Worm (Caenorhabditis elegans) whole organism, L4 larva: Measurements from ENCODE around the gene pot-1.

Experiments
- F10B5.3 ChIP-seq: sonication (generic microtip); optimal IDR thresholded peaks from 2 replicates; lab custom pipeline; 2016; ENCODE audit warnings: mild to moderate bottlenecking, missing genetic modification characterization, missing compliant biosample characterization
- F44E2.7 ChIP-seq: fragments of 200-800 bp; sonication (Bioruptor generic); IDR thresholded peaks from 2 replicates; pipeline ENCODE4 v2.1.2; 2022; ENCODE audit warnings: missing genetic modification characterization, missing compliant biosample characterization
- F49E8.2 ChIP-seq: sonication (generic microtip); optimal IDR thresholded peaks from 2 replicates; lab custom pipeline; 2016; ENCODE audit warnings: missing compliant biosample characterization, mild to moderate bottlenecking, missing genetic modification characterization, borderline replicate concordance
- R02D3.7 ChIP-seq: fragments of 150-350 bp; sonication (generic microtip); optimal IDR thresholded peaks from 3 replicates; lab custom pipeline; 2014; ENCODE audit warnings: missing biosample characterization, missing genetic modification characterization
- T20F7.1 ChIP-seq: fragments of 200-800 bp; sonication (Bioruptor generic); optimal IDR thresholded peaks from 2 replicates; lab custom pipeline; 2018; ENCODE audit warnings: mild to moderate bottlenecking, missing genetic modification characterization, missing compliant biosample characterization
- T26A8.4 ChIP-seq: fragments of 200-800 bp; sonication (Bioruptor generic); IDR thresholded peaks from 2 replicates; pipeline ENCODE4 v1.3.6; 2022; ENCODE audit warnings: missing genetic modification characterization, missing compliant biosample characterization
- Y105C5A.15 ChIP-seq: fragments of 200-800 bp; sonication (Bioruptor generic); IDR thresholded peaks from 2 replicates; pipeline ENCODE4 v1.3.6; 2022; ENCODE audit warnings: missing genetic modification characterization, missing compliant biosample characterization
- aha-1 ChIP-seq: fragments of 150-350 bp; peaks from one replicate; lab custom pipeline; 2014; ENCODE audit warnings: missing biosample characterization, missing genetic modification characterization
- ama-1 ChIP-seq: fragments of 150-350 bp; optimal IDR thresholded peaks from 2 replicates; lab custom pipeline; 2014; ENCODE audit warnings: inconsistent platforms, mixed read lengths
- arid-1 ChIP-seq: fragments of 200-800 bp; sonication (Bioruptor generic); conservative IDR thresholded peaks from 2 replicates; pipeline ENCODE4 v1.3.6; 2022; ENCODE audit warnings: missing genetic modification reagents, missing genetic modification characterization, missing compliant biosample characterization
- ceh-28 ChIP-seq: fragments of 150-350 bp; optimal IDR thresholded peaks from 2 replicates; lab custom pipeline; 2014; ENCODE audit warnings: missing biosample characterization, missing genetic modification reagents, missing genetic modification characterization
- ceh-44 ChIP-seq: fragments of 200-800 bp; sonication (Bioruptor generic); IDR thresholded peaks from 2 replicates; pipeline ENCODE4 v1.3.6; 2022; ENCODE audit warnings: missing genetic modification reagents, missing genetic modification characterization, missing compliant biosample characterization
- cey-2 ChIP-seq: sonication (generic microtip); optimal IDR thresholded peaks from 3 replicates; lab custom pipeline; 2017; ENCODE audit warnings: missing genetic modification characterization, mild to moderate bottlenecking, missing compliant biosample characterization, antibody characterized with exemption, borderline replicate concordance; ENCODE audit not compliant: insufficient read depth
- daf-19 ChIP-seq: fragments of 200-800 bp; sonication (Bioruptor generic); conservative IDR thresholded peaks from 2 replicates; pipeline ENCODE4 v1.3.6; 2022; ENCODE audit warnings: missing genetic modification characterization, missing compliant biosample characterization
- duxl-1 ChIP-seq: sonication (generic microtip); optimal IDR thresholded peaks from 2 replicates; lab custom pipeline; 2016; ENCODE audit warnings: mild to moderate bottlenecking, missing genetic modification characterization, moderate library complexity, missing compliant biosample characterization; ENCODE audit not compliant: poor library complexity
- egl-43 ChIP-seq: fragments of 200-800 bp; sonication (Bioruptor generic); IDR thresholded peaks from 2 replicates; pipeline ENCODE4 v1.3.6; 2022; ENCODE audit warnings: missing genetic modification reagents, missing genetic modification characterization, missing compliant biosample characterization
- fkh-10 ChIP-seq: fragments of 150-350 bp; optimal IDR thresholded peaks from 2 replicates; lab custom pipeline; 2014; ENCODE audit warnings: missing biosample characterization, missing genetic modification reagents, missing genetic modification characterization
- fos-1 ChIP-seq: fragments of 150-350 bp; optimal IDR thresholded peaks from 2 replicates; lab custom pipeline; 2014; ENCODE audit warnings: missing biosample characterization, missing genetic modification characterization
- hmg-1.1 ChIP-seq: fragments of 200-800 bp; sonication (Bioruptor generic); IDR thresholded peaks from 2 replicates; pipeline ENCODE4 v1.3.6; 2022; ENCODE audit warnings: missing genetic modification reagents, missing genetic modification characterization, missing compliant biosample characterization
- lim-7 ChIP-seq: fragments of 200-800 bp; sonication (Bioruptor generic); IDR thresholded peaks from 2 replicates; pipeline ENCODE4 v1.3.6; 2022; ENCODE audit warnings: missing genetic modification characterization, missing compliant biosample characterization
- lin-1 ChIP-seq: fragments of 200-800 bp; sonication (Bioruptor generic); IDR thresholded peaks from 2 replicates; pipeline ENCODE4 v1.3.6; 2022; ENCODE audit warnings: missing genetic modification reagents, missing genetic modification characterization, missing compliant biosample characterization
- lir-3 ChIP-seq: sonication (generic microtip); optimal IDR thresholded peaks from 2 replicates; lab custom pipeline; 2016; ENCODE audit warnings: mild to moderate bottlenecking, missing genetic modification characterization, missing compliant biosample characterization
- lsy-2 ChIP-seq, 2 experiments: fragments of 150-350 bp in 1 of 2; sonication (generic microtip) in 1 of 2; optimal IDR thresholded peaks; 2 replicates each; lab custom pipeline; 2014 to 2017; ENCODE audit warnings: missing biosample characterization in 2 of 2, missing genetic modification characterization in 2 of 2
- mep-1 ChIP-seq: fragments of 150-350 bp; sonication (generic microtip); optimal IDR thresholded peaks from 3 replicates; lab custom pipeline; 2014; ENCODE audit warnings: missing biosample characterization, missing genetic modification characterization
- mes-2 ChIP-seq: sonication (generic microtip); optimal IDR thresholded peaks from 2 replicates; lab custom pipeline; 2016; ENCODE audit warnings: missing genotype, mild to moderate bottlenecking, missing genetic modification characterization, missing compliant biosample characterization; ENCODE audit not compliant: poor library complexity, severe bottlenecking
- nhr-25 ChIP-seq: sonication (generic microtip); optimal IDR thresholded peaks from 2 replicates; lab custom pipeline; 2017; ENCODE audit warnings: missing genetic modification characterization, mild to moderate bottlenecking, missing compliant biosample characterization, antibody characterized with exemption, moderate library complexity, borderline replicate concordance; ENCODE audit not compliant: insufficient read depth
- nhr-28 ChIP-seq: fragments of 150-350 bp; optimal IDR thresholded peaks from 2 replicates; lab custom pipeline; 2014; ENCODE audit warnings: missing biosample characterization, missing genetic modification characterization
- nhr-42 ChIP-seq: fragments of 200-800 bp; sonication (Bioruptor generic); IDR thresholded peaks from 2 replicates; pipeline ENCODE4 v1.3.6; 2022; ENCODE audit warnings: missing genetic modification characterization, missing compliant biosample characterization
- nhr-6 ChIP-seq: fragments of 150-350 bp; optimal IDR thresholded peaks from 2 replicates; lab custom pipeline; 2014; ENCODE audit warnings: missing biosample characterization, missing genetic modification characterization
- nhr-76 ChIP-seq: fragments of 150-350 bp; optimal IDR thresholded peaks from 2 replicates; lab custom pipeline; 2014; ENCODE audit warnings: missing biosample characterization, missing genetic modification characterization
- saeg-2 ChIP-seq: fragments of 200-800 bp; sonication (Bioruptor generic); IDR thresholded peaks from 2 replicates; pipeline ENCODE4 v1.3.6; 2022; ENCODE audit warnings: missing genetic modification reagents, missing genetic modification characterization, missing compliant biosample characterization
- set-16 ChIP-seq: fragments of 200-800 bp; sonication (Bioruptor generic); IDR thresholded peaks from 2 replicates; pipeline ENCODE4 v1.3.6; 2022; ENCODE audit warnings: missing genetic modification reagents, missing genetic modification characterization, missing compliant biosample characterization
- skn-1 ChIP-seq: fragments of 150-350 bp; optimal IDR thresholded peaks from 2 replicates; lab custom pipeline; 2014; ENCODE audit warnings: missing biosample characterization, missing genetic modification characterization
- spr-1 ChIP-seq: sonication (generic microtip); optimal IDR thresholded peaks from 2 replicates; lab custom pipeline; 2016; ENCODE audit warnings: mild to moderate bottlenecking, missing genetic modification characterization, missing compliant biosample characterization
- unc-130 ChIP-seq: sonication (generic microtip); optimal IDR thresholded peaks from 2 replicates; lab custom pipeline; 2016; ENCODE audit warnings: missing genetic modification reagents, missing genetic modification characterization, missing compliant biosample characterization
- unc-39 ChIP-seq: sonication (generic microtip); optimal IDR thresholded peaks from 2 replicates; lab custom pipeline; 2017; ENCODE audit warnings: missing biosample characterization, missing genetic modification characterization
- unc-62 ChIP-seq, 3 experiments: fragments of 150-350 bp in 1 of 3; sonication (generic microtip); optimal IDR thresholded peaks in 2 of 3; peaks in 1 of 3; 1 replicate in 1 of 3; 2 replicates in 2 of 3; lab custom pipeline; 2014 to 2017; ENCODE audit warnings: missing biosample characterization in 3 of 3, missing genetic modification characterization in 3 of 3, missing genetic modification reagents in 3 of 3, missing genotype in 1 of 3
- vab-7 ChIP-seq: fragments of 200-800 bp; sonication (Bioruptor generic); IDR thresholded peaks from 2 replicates; pipeline ENCODE4 v1.3.6; 2022; ENCODE audit warnings: missing genetic modification reagents, missing genetic modification characterization, missing compliant biosample characterization
- zag-1 ChIP-seq: fragments of 150-350 bp; optimal IDR thresholded peaks from 2 replicates; lab custom pipeline; 2014; ENCODE audit warnings: missing biosample characterization, missing genetic modification characterization
- zfp-2 ChIP-seq: sonication (generic microtip); optimal IDR thresholded peaks from 2 replicates; lab custom pipeline; 2016; ENCODE audit warnings: mild to moderate bottlenecking, missing genetic modification characterization, missing compliant biosample characterization
- zfp-3 ChIP-seq: fragments of 200-800 bp; sonication (Bioruptor generic); conservative IDR thresholded peaks from 2 replicates; pipeline ENCODE4 v1.3.6; 2022; ENCODE audit warnings: missing genetic modification reagents, missing genetic modification characterization, missing compliant biosample characterization
- zip-11 ChIP-seq: fragments of 200-800 bp; sonication (Bioruptor generic); IDR thresholded peaks from 2 replicates; pipeline ENCODE4 v1.3.6; 2022; ENCODE audit warnings: missing genetic modification characterization, missing compliant biosample characterization

pot-1 gene

DNA sequence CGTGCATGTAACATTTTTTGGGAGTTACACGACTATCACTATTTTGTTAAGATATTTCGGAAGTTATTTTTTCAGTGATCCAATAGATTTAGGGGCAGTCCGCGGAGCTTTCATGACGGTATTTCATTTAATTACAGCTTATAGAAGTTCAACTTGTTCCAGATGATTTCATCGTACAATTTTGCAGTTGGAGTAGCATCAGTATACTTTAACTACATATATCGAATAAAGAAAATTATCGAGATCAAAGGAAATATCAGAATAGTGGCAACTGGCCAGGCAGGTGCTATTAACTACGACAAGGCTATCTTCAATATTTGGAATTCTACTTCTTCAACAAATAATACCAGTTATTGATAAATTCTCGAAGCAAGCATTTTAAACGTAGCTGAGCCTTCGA lies 45.0 kb upstream of the pot-1 start (continued):
- no peak for TF ChIP-seq spr-1 (tag; lab: Kevin White, UChicago)
- TF ChIP-seq arid-1 (GFP tag; lab: Robert Waterston, UW) = no peak
- TF ChIP-seq, all 104 proteins: peak for 8

DNA sequence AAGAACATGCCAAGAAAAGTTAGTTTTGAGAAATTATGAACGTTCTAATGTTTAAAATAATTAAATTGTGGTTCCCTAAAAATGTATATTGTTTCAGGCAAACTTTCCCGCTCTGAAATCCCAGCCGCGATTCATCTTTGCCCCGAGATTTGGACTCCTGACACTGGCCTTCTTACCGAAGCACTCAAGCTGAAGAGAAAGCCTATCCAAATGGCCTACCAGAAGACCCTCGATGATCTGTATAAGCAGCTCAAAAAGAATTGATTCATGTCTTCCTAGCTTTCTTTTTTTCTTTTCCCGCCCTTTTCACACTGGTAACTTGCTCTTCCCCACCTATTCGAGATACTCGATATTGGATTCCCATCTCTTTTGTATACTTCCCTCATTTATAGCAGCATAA lies 36.6 kb upstream of the pot-1 start:
- TF ChIP-seq ceh-28 (tag; lab: Kevin White, UChicago) (no peak), R02D3.7 (tag; lab: Kevin White, UChicago) (no peak), zag-1 (no peak), unc-62 (GFP tag; optimal IDR thresholded peaks at IDR 0.05 in 1 of 2; lab: Kevin White, UChicago) (peak in 1 of 2 experiments; percentile 90), unc-62 (tag; optimal IDR thresholded peaks at IDR 0.05; lab: Kevin White, UChicago) (no peak), daf-19 (GFP tag; lab: Robert Waterston, UW) (no peak), ceh-44 (GFP tag; lab: Robert Waterston, UW) (no peak), unc-130 (GFP tag; lab: Kevin White, UChicago) (no peak), zfp-2 (tag; lab: Kevin White, UChicago) (no peak), set-16 (GFP tag; lab: Robert Waterston, UW) (no peak), cey-2 (no peak), egl-43 (GFP tag; lab: Robert Waterston, UW) (no peak), fos-1 (tag; lab: Kevin White, UChicago) (no peak), aha-1 (tag; lab: Kevin White, UChicago) (peak; percentile 81)

DNA sequence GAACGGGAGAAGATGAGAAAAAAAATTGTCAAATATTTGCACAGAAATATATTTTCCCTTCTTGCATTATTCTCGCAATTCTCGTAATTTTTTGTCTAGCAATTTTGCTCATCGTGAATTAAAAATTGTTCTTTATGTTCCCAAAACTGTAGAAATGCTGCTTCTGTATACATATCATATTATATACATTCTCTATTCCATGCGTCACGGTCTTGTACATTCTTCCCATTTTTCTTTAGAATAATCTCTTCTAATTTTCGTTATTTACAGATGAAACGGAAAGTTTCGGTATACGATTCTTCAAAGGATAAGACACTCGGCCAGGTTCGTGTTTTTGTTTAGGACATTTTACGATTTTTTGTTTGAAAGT lies 34.1 kb upstream of the pot-1 start, which contains the start of gene acs-4:
Gene acs-4 (plus strand): TSS at position 271 of the 370 bp plus-strand sequence.
- TF ChIP-seq ama-1 (lab: Kevin White, UChicago) (no peak), F44E2.7 (GFP tag; lab: Robert Waterston, UW) (no peak), unc-62 (GFP tag; optimal IDR thresholded peaks at IDR 0.05 in 1 of 2; lab: Kevin White, UChicago) (peak in 1 of 2 experiments; percentile 53), unc-62 (tag; optimal IDR thresholded peaks at IDR 0.05; lab: Kevin White, UChicago) (no peak), nhr-76 (no peak), hmg-1.1 (GFP tag; lab: Robert Waterston, UW) (no peak), nhr-6 (tag; lab: Kevin White, UChicago) (no peak)

DNA sequence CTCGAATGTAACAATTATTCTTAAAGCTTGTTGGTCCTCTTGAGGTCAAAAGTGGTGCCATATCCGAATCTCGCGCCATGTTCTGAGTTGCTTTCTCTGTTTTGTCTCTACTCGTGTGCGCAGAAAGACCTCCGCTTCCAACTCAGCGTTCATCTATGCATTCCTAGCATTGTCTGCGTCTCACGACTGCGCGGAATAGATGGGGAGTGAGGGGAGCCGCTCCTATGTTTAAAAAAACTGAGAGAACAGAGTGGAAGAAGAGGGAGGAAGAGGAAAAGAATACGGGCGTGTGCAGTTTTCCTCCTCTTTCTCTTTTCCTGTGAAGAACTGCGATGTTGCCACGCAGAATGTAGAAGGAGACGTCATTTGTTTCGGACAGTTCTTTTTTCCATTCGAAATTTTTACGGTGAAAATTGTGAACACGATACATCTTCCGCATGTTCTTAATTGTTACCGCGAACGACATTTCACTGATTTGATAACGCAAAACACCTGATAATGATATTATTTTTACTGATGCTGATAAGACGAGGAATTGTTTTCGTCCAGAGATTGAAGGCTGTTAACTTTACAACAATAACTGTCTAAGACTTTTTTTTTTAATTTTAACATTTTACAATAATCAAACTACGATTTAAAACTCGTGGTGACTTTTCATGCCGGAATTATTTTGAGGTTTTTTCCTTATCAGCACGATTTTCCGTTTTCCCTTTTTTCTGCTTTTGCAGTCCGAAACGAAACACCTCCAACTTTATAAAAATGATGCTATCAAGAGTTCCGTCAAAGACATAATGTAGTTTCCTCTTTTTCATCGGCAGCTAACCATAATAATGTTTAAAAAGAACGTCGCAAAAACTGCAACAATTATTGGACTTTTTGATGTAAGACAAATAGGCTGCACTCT lies 33.4 kb upstream of the pot-1 start:
- TF ChIP-seq F10B5.3 (tag; lab: Kevin White, UChicago) = no peak
- no peak for TF ChIP-seq nhr-42 (GFP tag; lab: Robert Waterston, UW)
- no peak for TF ChIP-seq skn-1
- TF ChIP-seq lsy-2 (tag; optimal IDR thresholded peaks at IDR 0.05; lab: Kevin White, UChicago) = peak in 1 of 2 experiments; percentile 57
- TF ChIP-seq lir-3 (tag; lab: Kevin White, UChicago) = no peak
- no peak for TF ChIP-seq zag-1
- no peak for TF ChIP-seq duxl-1
- no peak for TF ChIP-seq nhr-76
- no peak for TF ChIP-seq F44E2.7 (GFP tag; lab: Robert Waterston, UW)
- peak; percentile 19 for TF ChIP-seq T20F7.1
- TF ChIP-seq T26A8.4 = no peak
- TF ChIP-seq saeg-2 (GFP tag; lab: Robert Waterston, UW) = no peak
- no peak for TF ChIP-seq unc-39
- peak; percentile 31 for TF ChIP-seq set-16 (GFP tag; lab: Robert Waterston, UW)
- peak; percentile 69 for TF ChIP-seq nhr-28
- TF ChIP-seq nhr-25 (tag; lab: Kevin White, UChicago) = no peak
- TF ChIP-seq fkh-10 (GFP tag; lab: Kevin White, UChicago) = peak; percentile 21
- TF ChIP-seq fos-1 (tag; lab: Kevin White, UChicago) = no peak
- peak; percentile 61; the same call in 1 of the 2 replicates for TF ChIP-seq egl-43 (GFP tag; lab: Robert Waterston, UW)
- no peak for TF ChIP-seq Y105C5A.15
- TF ChIP-seq vab-7 = no peak
- TF ChIP-seq lin-1 (GFP tag; lab: Robert Waterston, UW) = 0 out of 2 replicates have a peak, but pooled peaks have one; percentile 37
- TF ChIP-seq F49E8.2 (tag; lab: Kevin White, UChicago) = no peak
- TF ChIP-seq mep-1 (tag; lab: Kevin White, UChicago) = peak; percentile 76
- no peak for TF ChIP-seq zip-11 (GFP tag; lab: Robert Waterston, UW)
- TF ChIP-seq unc-62 (GFP tag; optimal IDR thresholded peaks at IDR 0.05 in 1 of 2; lab: Kevin White, UChicago) = no peak
- TF ChIP-seq unc-62 (tag; optimal IDR thresholded peaks at IDR 0.05; lab: Kevin White, UChicago) = no peak
- peak; percentile 51 for TF ChIP-seq mes-2 (tag; lab: Kevin White, UChicago)
- no peak for TF ChIP-seq zfp-3 (GFP tag; lab: Robert Waterston, UW)
- no peak for TF ChIP-seq lim-7 (GFP tag; lab: Robert Waterston, UW)
